Worm (Caenorhabditis elegans) whole organism, early embryonic: ENCODE measurements around the gene ckb-4.

Experiments
- B0310.2 ChIP-seq: sonication (generic microtip); optimal IDR thresholded peaks from 2 replicates; lab custom pipeline; 2016; ENCODE audit warnings: mild to moderate bottlenecking, missing genetic modification characterization, missing compliant biosample characterization
- F13C5.2 ChIP-seq: sonication (generic microtip); optimal IDR thresholded peaks from 2 replicates; lab custom pipeline; 2017; ENCODE audit warnings: mild to moderate bottlenecking, missing genetic modification characterization, inconsistent platforms, missing compliant biosample characterization
- aly-1 ChIP-seq: sonication (generic microtip); optimal IDR thresholded peaks from 2 replicates; lab custom pipeline; 2016; ENCODE audit warnings: missing genetic modification characterization, missing compliant biosample characterization
- ama-1 ChIP-seq: fragments of 150-350 bp; optimal IDR thresholded peaks from 2 replicates; lab custom pipeline; 2014
- ceh-13 ChIP-seq: fragments of 200-800 bp; sonication (Bioruptor generic); optimal IDR thresholded peaks from 2 replicates; lab custom pipeline; 2018; ENCODE audit warnings: mild to moderate bottlenecking, missing genetic modification characterization, missing compliant biosample characterization
- flt-1 ChIP-seq: fragments of 200-800 bp; sonication (Bioruptor generic); IDR thresholded peaks from 2 replicates; pipeline ENCODE4 v1.3.6; 2022; ENCODE audit warnings: missing genetic modification characterization, missing compliant biosample characterization
- hmbx-1 ChIP-seq: sonication (generic microtip); optimal IDR thresholded peaks from 2 replicates; lab custom pipeline; 2016; ENCODE audit warnings: mild to moderate bottlenecking, missing genetic modification characterization, missing compliant biosample characterization
- pes-1 ChIP-seq: fragments of 200-800 bp; sonication (Bioruptor generic); IDR thresholded peaks from 2 replicates; pipeline ENCODE4 v1.3.6; 2022; ENCODE audit warnings: missing genetic modification reagents, missing genetic modification characterization, missing compliant biosample characterization
- tra-4 ChIP-seq: sonication (generic microtip); optimal IDR thresholded peaks from 2 replicates; lab custom pipeline; 2017; ENCODE audit warnings: missing genetic modification characterization, missing compliant biosample characterization

DNA sequence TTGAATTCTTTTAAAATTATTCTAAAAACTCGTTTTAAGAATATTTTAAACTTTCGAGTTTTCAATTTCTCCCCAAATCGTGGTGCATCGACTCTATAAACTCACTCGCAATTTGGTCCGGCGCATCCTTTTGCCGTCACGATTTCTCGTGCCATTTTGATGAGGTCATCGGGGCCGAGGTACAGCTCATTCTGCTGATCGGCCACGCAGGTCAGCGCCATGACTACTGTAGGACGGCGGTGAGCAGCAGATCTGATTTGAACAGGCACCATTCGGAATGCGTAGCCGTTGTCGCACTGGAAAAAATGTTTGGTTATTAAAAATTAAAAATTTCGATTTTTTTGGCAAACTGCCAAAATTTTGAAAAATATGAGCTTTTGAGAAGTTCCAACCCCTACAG is 23.4 kb upstream of the ckb-4 start:
- TF ChIP-seq tra-4 (tag; lab: Kevin White, UChicago), result no peak
- no peak for TF ChIP-seq B0310.2
- TF ChIP-seq ama-1 (lab: Kevin White, UChicago), result no peak
- TF ChIP-seq ceh-13 (GFP tag; lab: Kevin White, UChicago), result no peak
- no peak for TF ChIP-seq flt-1
- no peak for TF ChIP-seq F13C5.2 (tag; lab: Kevin White, UChicago)
- no peak for TF ChIP-seq hmbx-1 (tag; lab: Kevin White, UChicago)
- no peak for TF ChIP-seq aly-1 (tag; lab: Kevin White, UChicago)
- no peak for TF ChIP-seq pes-1 (GFP tag; lab: Robert Waterston, UW)
